Fruit fly (Drosophila melanogaster): Measurements from ENCODE around the gene Spp.

Gene Spp

DNA sequence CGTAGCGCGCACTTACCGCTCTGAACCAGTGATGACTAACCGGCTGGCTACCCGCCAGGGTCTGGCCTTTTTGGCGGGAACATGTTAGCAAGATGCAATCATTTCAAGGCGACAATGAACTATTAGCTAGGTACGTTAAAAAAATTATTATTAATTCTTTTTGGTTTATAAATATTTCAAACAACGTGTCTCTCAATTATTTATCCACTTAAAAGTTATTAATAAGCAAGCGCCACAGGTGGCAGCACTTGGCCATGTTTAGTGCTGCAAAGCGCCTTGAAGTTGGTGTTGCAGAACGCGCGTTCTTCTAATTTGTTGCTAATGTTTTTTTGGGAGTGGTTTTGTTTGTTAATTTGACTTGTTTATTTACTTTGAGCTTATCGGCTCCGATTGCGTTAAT, 29.8 kb upstream of the Spp start, which contains the start of the genes Ipk2 and cold (continued):
- TF ChIP-seq bbx (GFP tag; IDR thresholded peaks at IDR 0.05; ENCODE audit: partially characterized antibody) (no peak), gsb-n (tag; optimal IDR thresholded peaks at IDR 0.05) (no peak), bcd (GFP tag; optimal IDR thresholded peaks at IDR 0.05) (peak; percentile 84), CG1832 (GFP tag; optimal IDR thresholded peaks at IDR 0.05) (no peak), CG2199 (GFP tag; IDR thresholded peaks at IDR 0.05) (0 out of 3 replicates have a peak, but pooled peaks have one; percentile 22), CG4730 (GFP tag; IDR thresholded peaks at IDR 0.05) (peak; percentile 57), Hmr (GFP tag; optimal IDR thresholded peaks at IDR 0.05) (peak; percentile 86), Oli (tag; optimal IDR thresholded peaks at IDR 0.05) (peak; percentile 71), CG10209 (GFP tag; optimal IDR thresholded peaks at IDR 0.05) (peak; percentile 85), CG1602 (GFP tag; optimal IDR thresholded peaks at IDR 0.05) (peak; percentile 72), CG10462 (GFP tag; optimal IDR thresholded peaks at IDR 0.05) (peak; percentile 34), CG8388 (GFP tag; optimal IDR thresholded peaks at IDR 0.05) (peak; percentile 64), ftz-f1 (GFP tag; optimal IDR thresholded peaks at IDR 0.05) (peak; percentile 57), CG2875 (GFP tag; optimal IDR thresholded peaks at IDR 0.05) (peak; percentile 24), Doc3 (GFP tag; IDR thresholded peaks at IDR 0.05; ENCODE audit: partially characterized antibody) (no peak), CG2889 (GFP tag; IDR thresholded peaks at IDR 0.05) (no peak), CG17568 (GFP tag; optimal IDR thresholded peaks at IDR 0.05) (no peak), CG12744 (GFP tag; optimal IDR thresholded peaks at IDR 0.05) (peak; percentile 88), ssp (GFP tag; IDR thresholded peaks at IDR 0.05) (peak; percentile 66), HmgZ (tag; optimal IDR thresholded peaks at IDR 0.05) (peak; percentile 90), bab2 (GFP tag; optimal IDR thresholded peaks at IDR 0.05) (peak; percentile 78), CG9437 (GFP tag; optimal IDR thresholded peaks at IDR 0.05) (peak; percentile 92), CG14014 (GFP tag; IDR thresholded peaks at IDR 0.05) (peak; percentile 63; the same call in 1 of the 2 replicates), CG11085 (GFP tag; IDR thresholded peaks at IDR 0.05) (peak; percentile 67), toy (GFP tag; IDR thresholded peaks at IDR 0.05) (0 out of 2 replicates have a peak, but pooled peaks have one; percentile 29), CG3838 (GFP tag; optimal IDR thresholded peaks at IDR 0.05) (peak; percentile 59), shn (GFP tag; optimal IDR thresholded peaks at IDR 0.05) (peak; percentile 76), dmrt11E (tag; optimal IDR thresholded peaks at IDR 0.05) (peak; percentile 70), CG14860 (GFP tag; IDR thresholded peaks at IDR 0.05; ENCODE audit: partially characterized antibody) (no peak), CG30403 (GFP tag; optimal IDR thresholded peaks at IDR 0.05) (peak; percentile 90), Abd-B (GFP tag; optimal IDR thresholded peaks at IDR 0.05) (peak; percentile 86), CG3407 (GFP tag; optimal IDR thresholded peaks at IDR 0.05) (peak; percentile 67), Meics (GFP tag; optimal IDR thresholded peaks at IDR 0.05) (peak; percentile 83), HmgD (GFP tag; optimal IDR thresholded peaks at IDR 0.05) (peak; percentile 20), croc (GFP tag; conservative IDR thresholded peaks at IDR 0.05) (peak; percentile 64), CG6654 (GFP tag; optimal IDR thresholded peaks at IDR 0.05) (peak; percentile 49), cwo (GFP tag; optimal IDR thresholded peaks at IDR 0.05) (peak; percentile 59), CG12219 (GFP tag; optimal IDR thresholded peaks at IDR 0.05) (no peak), Optix (GFP tag; IDR thresholded peaks at IDR 0.05) (peak; percentile 57; the same call in 1 of the 3 replicates), CG2129 (GFP tag; IDR thresholded peaks at IDR 0.05; ENCODE audit: partially characterized antibody) (no peak), eyg (GFP tag; optimal IDR thresholded peaks at IDR 0.05) (peak; percentile 76), lab (GFP tag; optimal IDR thresholded peaks at IDR 0.05) (peak; percentile 91), mld (GFP tag; IDR thresholded peaks at IDR 0.05; ENCODE audit: partially characterized antibody) (no peak), CG6854 (GFP tag; optimal IDR thresholded peaks at IDR 0.05) (peak; percentile 62), so (GFP tag; IDR thresholded peaks at IDR 0.05) (no peak; the same call in 2 of the 3 replicates), CG5953 (GFP tag; IDR thresholded peaks at IDR 0.05) (no peak), CG34376 (GFP tag; optimal IDR thresholded peaks at IDR 0.05) (peak; percentile 84), CG13296 (GFP tag; optimal IDR thresholded peaks at IDR 0.05) (peak; percentile 79), CG13424 (tag; optimal IDR thresholded peaks at IDR 0.05) (peak; percentile 81), HHEX (GFP tag; optimal IDR thresholded peaks at IDR 0.05) (peak; percentile 84)

All from whole organism, embryonic.